Worm (Caenorhabditis elegans) whole organism, L3 larva: ENCODE results near the gene lec-12.

Experiments used
- R02D3.7 ChIP-seq: fragments of 150-350 bp; optimal IDR thresholded peaks from 2 replicates; lab custom pipeline; 2014; ENCODE audit warnings: missing biosample characterization, missing genetic modification characterization
- ZK546.5 ChIP-seq: sonication (generic microtip); optimal IDR thresholded peaks from 2 replicates; lab custom pipeline; 2017; ENCODE audit warnings: missing biosample characterization, missing genetic modification characterization
- ceh-82 ChIP-seq: fragments of 150-350 bp; optimal IDR thresholded peaks from 2 replicates; lab custom pipeline; 2014; ENCODE audit warnings: missing biosample characterization, missing genetic modification characterization
- nhr-23 ChIP-seq: fragments of 150-350 bp; optimal IDR thresholded peaks from 2 replicates; lab custom pipeline; 2014; ENCODE audit warnings: missing biosample characterization, missing genetic modification reagents, missing genetic modification characterization

DNA sequence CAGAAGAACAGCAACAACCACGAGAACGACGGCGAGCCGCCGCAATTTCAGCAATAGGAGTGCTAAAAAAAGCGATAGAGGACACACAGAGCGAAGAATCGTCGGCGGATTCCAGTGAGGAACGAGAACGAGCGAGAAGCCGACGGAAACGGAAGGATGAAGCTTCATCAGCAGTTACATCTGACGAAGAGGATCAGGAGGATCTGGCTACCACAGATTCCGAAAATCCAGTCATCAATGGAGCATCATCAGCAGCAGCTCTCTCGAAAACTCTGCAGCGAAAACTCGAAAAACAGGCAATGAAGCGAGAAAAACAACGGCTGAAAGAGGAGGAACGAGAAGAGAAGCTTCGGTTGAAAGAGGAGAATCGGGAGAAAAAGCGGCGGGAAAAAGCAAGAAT lies 14.7 kb upstream of the lec-12 start:
- TF ChIP-seq nhr-23 (tag; lab: Kevin White, UChicago) = no peak
- TF ChIP-seq ceh-82 (tag; lab: Kevin White, UChicago) = no peak
- TF ChIP-seq R02D3.7 (tag; lab: Kevin White, UChicago) = no peak
- TF ChIP-seq ZK546.5 = no peak
